Fruit fly (Drosophila melanogaster) whole organism, embryonic: ENCODE measurements around the gene ihog.

ENCODE experiments used
- CG10209 ChIP-seq: fragments of 200-800 bp; sonication (Bioruptor generic); optimal IDR thresholded peaks from 3 replicates; lab custom pipeline; 2017; ENCODE audit warnings: missing biosample characterization, mild to moderate bottlenecking, missing genetic modification characterization, missing genetic modification reagents
- CG10267 ChIP-seq: fragments of 200-800 bp; sonication (Bioruptor generic); optimal IDR thresholded peaks from 2 replicates; lab custom pipeline; 2018; ENCODE audit warnings: missing biosample characterization, mild to moderate bottlenecking, missing genetic modification characterization, moderate library complexity
- CG10654 ChIP-seq: fragments of 200-800 bp; sonication (Bioruptor generic); optimal IDR thresholded peaks from 2 replicates; lab custom pipeline; 2016; ENCODE audit warnings: missing biosample characterization, missing genetic modification characterization
- CG10979 ChIP-seq: fragments of 200-800 bp; sonication (Bioruptor generic); optimal IDR thresholded peaks from 2 replicates; lab custom pipeline; 2018; ENCODE audit warnings: missing biosample characterization, mild to moderate bottlenecking, missing genetic modification characterization, moderate library complexity
- CG11695 ChIP-seq: fragments of 200-800 bp; sonication (Bioruptor generic); IDR thresholded peaks from 3 replicates; pipeline ENCODE4 v1.3.6; 2022; ENCODE audit warnings: missing biosample characterization, missing genetic modification characterization
- CG12391 ChIP-seq: fragments of 200-800 bp; sonication (Bioruptor generic); optimal IDR thresholded peaks from 3 replicates; lab custom pipeline; 2018; ENCODE audit warnings: missing biosample characterization, mild to moderate bottlenecking, missing genetic modification characterization, moderate library complexity
- CG13123 ChIP-seq: fragments of 200-800 bp; sonication (Bioruptor generic); optimal IDR thresholded peaks from 2 replicates; lab custom pipeline; 2016; ENCODE audit warnings: missing biosample characterization, missing genetic modification characterization
- CG14050 ChIP-seq: fragments of 200-800 bp; sonication (Bioruptor generic); IDR thresholded peaks from 3 replicates; pipeline ENCODE4 v1.3.6; 2022; ENCODE audit warnings: missing biosample characterization, missing genetic modification characterization
- CG14667 ChIP-seq: fragments of 200-800 bp; sonication (Bioruptor generic); IDR thresholded peaks from 2 replicates; pipeline ENCODE4 v1.3.6; 2022; ENCODE audit warnings: missing biosample characterization, missing genetic modification characterization
- CG15269 ChIP-seq: fragments of 200-800 bp; sonication (Bioruptor generic); optimal IDR thresholded peaks from 2 replicates; lab custom pipeline; 2018; ENCODE audit warnings: missing biosample characterization, mild to moderate bottlenecking, missing genetic modification characterization, moderate library complexity
- CG3163 ChIP-seq: fragments of 200-800 bp; sonication (Bioruptor generic); optimal IDR thresholded peaks from 3 replicates; lab custom pipeline; 2016; ENCODE audit warnings: missing biosample characterization, missing genetic modification characterization
- CG4360 ChIP-seq: fragments of 200-800 bp; sonication (Bioruptor generic); IDR thresholded peaks from 2 replicates; pipeline ENCODE4 v1.3.6; 2022; ENCODE audit warnings: missing biosample characterization, missing genetic modification characterization
- CG4707 ChIP-seq: fragments of 200-800 bp; sonication (Bioruptor generic); optimal IDR thresholded peaks from 2 replicates; lab custom pipeline; 2018; ENCODE audit warnings: missing biosample characterization, mild to moderate bottlenecking, missing genetic modification characterization, moderate library complexity
- CG5245 ChIP-seq: fragments of 200-800 bp; sonication (Bioruptor generic); optimal IDR thresholded peaks from 3 replicates; lab custom pipeline; 2016; ENCODE audit warnings: missing biosample characterization, missing genetic modification characterization
- CG6654 ChIP-seq: fragments of 200-800 bp; sonication (Bioruptor generic); optimal IDR thresholded peaks from 2 replicates; lab custom pipeline; 2017; ENCODE audit warnings: missing biosample characterization, mild to moderate bottlenecking, missing genetic modification characterization
- CG7786 ChIP-seq: fragments of 200-800 bp; sonication (Bioruptor generic); optimal IDR thresholded peaks from 2 replicates; lab custom pipeline; 2016; ENCODE audit warnings: missing biosample characterization, missing genetic modification characterization
- CG8281 ChIP-seq: fragments of 200-800 bp; sonication (Bioruptor generic); optimal IDR thresholded peaks from 2 replicates; lab custom pipeline; 2018; ENCODE audit warnings: missing biosample characterization, mild to moderate bottlenecking, missing genetic modification characterization, moderate library complexity
- CG8290 ChIP-seq, 3 experiments: fragments of 200-800 bp; sonication (Bioruptor generic); optimal IDR thresholded peaks; 2 replicates each; lab custom pipeline; 2016 to 2019; ENCODE audit warnings: missing biosample characterization in 3 of 3, missing genetic modification characterization in 3 of 3, mild to moderate bottlenecking in 2 of 3, moderate library complexity in 1 of 3
- CG8388 ChIP-seq: fragments of 200-800 bp; sonication (Bioruptor generic); optimal IDR thresholded peaks from 2 replicates; lab custom pipeline; 2019; ENCODE audit warnings: missing biosample characterization, mild to moderate bottlenecking, missing genetic modification characterization, moderate library complexity
- CG8478 ChIP-seq: fragments of >200 bp; optimal IDR thresholded peaks from 2 replicates; lab custom pipeline; 2018
- CG8944 ChIP-seq: fragments of 200-800 bp; sonication (Bioruptor generic); optimal IDR thresholded peaks from 3 replicates; lab custom pipeline; 2016; ENCODE audit warnings: missing biosample characterization, missing genetic modification characterization
- CG9876 ChIP-seq: fragments of 200-800 bp; sonication (Bioruptor generic); optimal IDR thresholded peaks from 2 replicates; lab custom pipeline; 2016; ENCODE audit warnings: missing biosample characterization, missing genetic modification characterization
- CkIIα-i1 ChIP-seq: fragments of 200-800 bp; sonication (Bioruptor generic); IDR thresholded peaks from 2 replicates; pipeline ENCODE4 v1.3.6; 2022; ENCODE audit warnings: missing biosample characterization, missing genetic modification characterization
- D19B ChIP-seq: fragments of 200-800 bp; sonication (Bioruptor generic); optimal IDR thresholded peaks from 2 replicates; lab custom pipeline; 2017; ENCODE audit warnings: missing biosample characterization, mild to moderate bottlenecking, missing genetic modification characterization
- Ets65A ChIP-seq: fragments of 200-800 bp; sonication (Bioruptor generic); peaks from one replicate; lab custom pipeline; 2016; ENCODE audit warnings: missing biosample characterization, missing genetic modification characterization
- Hr51 ChIP-seq, 2 experiments: fragments of 200-800 bp; sonication (Bioruptor generic); optimal IDR thresholded peaks; 2 replicates in 1 of 2; 3 replicates in 1 of 2; lab custom pipeline; 2016 to 2018; ENCODE audit warnings: missing biosample characterization in 2 of 2, missing genetic modification characterization in 2 of 2, mild to moderate bottlenecking in 1 of 2, moderate library complexity in 1 of 2
- Med ChIP-seq: fragments of 200-800 bp; sonication (Bioruptor generic); peaks from one replicate; lab custom pipeline; 2016; ENCODE audit warnings: missing biosample characterization, missing genetic modification characterization, mild to moderate bottlenecking, inconsistent platforms, moderate library complexity
- Meics ChIP-seq: fragments of 200-800 bp; sonication (Bioruptor generic); optimal IDR thresholded peaks from 2 replicates; lab custom pipeline; 2017; ENCODE audit warnings: missing biosample characterization, mild to moderate bottlenecking, missing genetic modification characterization
- Sry-δ ChIP-seq: fragments of 200-800 bp; sonication (Bioruptor generic); optimal IDR thresholded peaks from 2 replicates; lab custom pipeline; 2016; ENCODE audit warnings: missing biosample characterization, missing genetic modification characterization
- ato ChIP-seq: fragments of 200-800 bp; sonication (Bioruptor generic); IDR thresholded peaks from 2 replicates; pipeline ENCODE4 v1.3.6; 2022; ENCODE audit warnings: missing biosample characterization, missing genetic modification characterization; ENCODE audit not compliant: partially characterized antibody
- bbx ChIP-seq: fragments of 200-800 bp; sonication (Bioruptor generic); IDR thresholded peaks from 2 replicates; pipeline ENCODE4 v1.3.6; 2022; ENCODE audit warnings: missing biosample characterization, missing genetic modification characterization; ENCODE audit not compliant: partially characterized antibody
- bigmax ChIP-seq: fragments of 200-800 bp; sonication (Bioruptor generic); optimal IDR thresholded peaks from 2 replicates; lab custom pipeline; 2018; ENCODE audit warnings: missing biosample characterization, mild to moderate bottlenecking, missing genetic modification characterization
- bowl ChIP-seq: fragments of 200-800 bp; sonication (Bioruptor generic); IDR thresholded peaks from 2 replicates; pipeline ENCODE4 v1.3.6; 2022; ENCODE audit warnings: missing biosample characterization, missing genetic modification characterization
- br ChIP-seq: fragments of >200 bp; optimal IDR thresholded peaks from 2 replicates; lab custom pipeline; 2017
- crp ChIP-seq, 2 experiments: fragments of 200-800 bp; sonication (Bioruptor generic); optimal IDR thresholded peaks; 2 replicates in 1 of 2; 3 replicates in 1 of 2; lab custom pipeline; 2017; ENCODE audit warnings: missing biosample characterization in 2 of 2, missing genetic modification characterization in 2 of 2, mild to moderate bottlenecking in 1 of 2, moderate library complexity in 1 of 2
- dimm ChIP-seq: fragments of 200-800 bp; sonication (Bioruptor generic); IDR thresholded peaks from 2 replicates; pipeline ENCODE4 v1.3.6; 2022; ENCODE audit warnings: missing biosample characterization, missing genetic modification characterization
- dpn ChIP-seq, 2 experiments: fragments of 200-800 bp; sonication (Bioruptor generic); optimal IDR thresholded peaks; 3 replicates each; lab custom pipeline; 2016; ENCODE audit warnings: missing biosample characterization in 2 of 2, missing genetic modification characterization in 2 of 2
- eyg ChIP-seq: fragments of 200-800 bp; sonication (Bioruptor generic); optimal IDR thresholded peaks from 3 replicates; lab custom pipeline; 2016; ENCODE audit warnings: missing biosample characterization, missing genetic modification characterization
- h ChIP-seq: fragments of >200 bp; optimal IDR thresholded peaks from 2 replicates; lab custom pipeline; 2017
- hb ChIP-seq: fragments of 200-800 bp; sonication (Bioruptor generic); IDR thresholded peaks from 3 replicates; pipeline ENCODE4 v1.3.6; 2022; ENCODE audit warnings: missing biosample characterization, missing genetic modification characterization; ENCODE audit not compliant: partially characterized antibody
- hkb ChIP-seq, 2 experiments: fragments of 200-800 bp in 1 of 2; fragments of >200 bp in 1 of 2; sonication (Bioruptor generic) in 1 of 2; IDR thresholded peaks in 1 of 2; optimal IDR thresholded peaks in 1 of 2; 2 replicates each; pipeline versions ENCODE4 v1.3.6 to Lab custom; 2017 to 2022; ENCODE audit warnings: missing biosample characterization in 1 of 2, missing genetic modification characterization in 1 of 2
- klu ChIP-seq: fragments of 200-800 bp; sonication (Bioruptor generic); IDR thresholded peaks from 2 replicates; pipeline ENCODE4 v1.3.6; 2022; ENCODE audit warnings: missing biosample characterization, missing genetic modification characterization
- lola ChIP-seq, 3 experiments: fragments of >200 bp in 2 of 3; fragments of 200-800 bp in 1 of 3; sonication (Bioruptor generic) in 1 of 3; optimal IDR thresholded peaks; 2 replicates each; lab custom pipeline; 2017 to 2019; ENCODE audit warnings: missing biosample characterization in 3 of 3, missing genetic modification characterization in 3 of 3, mild to moderate bottlenecking in 1 of 3, moderate library complexity in 1 of 3
- pb ChIP-seq: fragments of 200-800 bp; sonication (Bioruptor generic); optimal IDR thresholded peaks from 3 replicates; lab custom pipeline; 2016; ENCODE audit warnings: missing biosample characterization, missing genetic modification characterization
- pros ChIP-seq: fragments of 200-800 bp; sonication (Bioruptor generic); optimal IDR thresholded peaks from 3 replicates; lab custom pipeline; 2019; ENCODE audit warnings: missing biosample characterization, mild to moderate bottlenecking, missing genetic modification characterization, moderate library complexity
- repo ChIP-seq: fragments of 200-800 bp; sonication (Bioruptor generic); optimal IDR thresholded peaks from 2 replicates; lab custom pipeline; 2016; ENCODE audit warnings: missing biosample characterization, missing genetic modification characterization
- slbo ChIP-seq: fragments of 200-800 bp; sonication (Bioruptor generic); IDR thresholded peaks from 2 replicates; pipeline ENCODE4 v1.3.6; 2022; ENCODE audit warnings: missing biosample characterization, missing genetic modification characterization
- tin ChIP-seq: fragments of 200-800 bp; sonication (Bioruptor generic); optimal IDR thresholded peaks from 3 replicates; lab custom pipeline; 2016; ENCODE audit warnings: missing biosample characterization, missing genetic modification characterization
- trem ChIP-seq: fragments of 200-800 bp; optimal IDR thresholded peaks from 3 replicates; lab custom pipeline; 2019; ENCODE audit warnings: missing biosample characterization, mild to moderate bottlenecking, missing genetic modification characterization, moderate library complexity

ihog gene

dm6 chr2L:6968013-6968517 lies 19.5 kb upstream of the ihog start (continued):
- TF ChIP-seq repo (GFP tag; lab: Kevin White, UChicago), result peak; percentile 23
- TF ChIP-seq CG10267 (tag; lab: Kevin White, UChicago), result peak; percentile 26
- TF ChIP-seq CG12391 (tag; lab: Kevin White, UChicago), result peak; percentile 50
- TF ChIP-seq CG14050 (GFP tag; lab: Robert Waterston, UW), result peak; percentile 24; the same call in 2 of the 3 replicates
- TF ChIP-seq hkb (optimal IDR thresholded peaks at IDR 0.05; lab: Kevin White, UChicago), result no peak
- TF ChIP-seq hkb (GFP tag; IDR thresholded peaks at IDR 0.05; lab: Robert Waterston, UW), result peak; percentile 73
- TF ChIP-seq Hr51 (GFP tag; optimal IDR thresholded peaks at IDR 0.05; lab: Kevin White, UChicago), result peak in 1 of 2 experiments; percentile 36
- TF ChIP-seq CG8944, result peak; percentile 42
- TF ChIP-seq hb (GFP tag; lab: Robert Waterston, UW), result peak; percentile 25; the same call in 2 of the 3 replicates
- peak in 1 of 3 experiments; percentile 41 for TF ChIP-seq lola (GFP tag; optimal IDR thresholded peaks at IDR 0.05; lab: Kevin White, UChicago)
- peak; percentile 16 for TF ChIP-seq CG4707 (GFP tag; lab: Kevin White, UChicago)
- no peak for TF ChIP-seq CG6654 (GFP tag; lab: Kevin White, UChicago)
- TF ChIP-seq h (lab: Kevin White, UChicago), result no peak
- TF ChIP-seq bowl (GFP tag; lab: Robert Waterston, UW), result peak; percentile 21; the same call in 1 of the 2 replicates
- TF ChIP-seq CG10979, result peak; percentile 53
- peak; percentile 54 for TF ChIP-seq slbo (GFP tag; lab: Robert Waterston, UW)
- no peak for TF ChIP-seq dimm
- TF ChIP-seq CG11695 (GFP tag; lab: Robert Waterston, UW), result peak; percentile 53; the same call in 1 of the 3 replicates
- peak; percentile 41 for TF ChIP-seq CG15269
- TF ChIP-seq CG7786 (GFP tag; lab: Kevin White, UChicago), result peak; percentile 28
- no peak for TF ChIP-seq pros (GFP tag; lab: Kevin White, UChicago)
- peak; percentile 99 for TF ChIP-seq D19B (GFP tag; lab: Kevin White, UChicago)
- TF ChIP-seq CG8281, result no peak
- peak in 1 of 2 experiments; percentile 34 for TF ChIP-seq crp (GFP tag; optimal IDR thresholded peaks at IDR 0.05; lab: Kevin White, UChicago)
- TF ChIP-seq eyg (GFP tag; lab: Kevin White, UChicago), result peak; percentile 13
- no peak for TF ChIP-seq CkIIα-i1 (GFP tag; lab: Robert Waterston, UW)
- TF ChIP-seq pb (GFP tag; lab: Kevin White, UChicago), result peak; percentile 37
- peak; percentile 14 for TF ChIP-seq CG3163 (GFP tag; lab: Kevin White, UChicago)
- TF ChIP-seq klu (GFP tag; lab: Robert Waterston, UW), result no peak
- peak; percentile 36 for TF ChIP-seq CG10654 (GFP tag; lab: Kevin White, UChicago)
- TF ChIP-seq bigmax (GFP tag; lab: Kevin White, UChicago), result peak; percentile 9
- TF ChIP-seq Ets65A (GFP tag; lab: Kevin White, UChicago), result peak; percentile 89
- no peak for TF ChIP-seq br (lab: Kevin White, UChicago)
- TF ChIP-seq Sry-δ (GFP tag; lab: Kevin White, UChicago), result peak; percentile 68
- TF ChIP-seq CG5245 (GFP tag; lab: Kevin White, UChicago), result peak; percentile 26
- no peak for TF ChIP-seq CG9876
- TF ChIP-seq CG8478 (lab: Kevin White, UChicago), result no peak
- TF ChIP-seq Med (GFP tag; lab: Kevin White, UChicago), result peak; percentile 95
- TF ChIP-seq CG4360, result no peak
- TF ChIP-seq CG13123 (GFP tag; lab: Kevin White, UChicago), result peak; percentile 27
- peak; percentile 81; the same call in 1 of the 2 replicates for TF ChIP-seq bbx (GFP tag; lab: Robert Waterston, UW)
- peak; percentile 31 for TF ChIP-seq CG8388
- peak; percentile 27 for TF ChIP-seq CG10209 (GFP tag; lab: Kevin White, UChicago)
- peak; percentile 5 for TF ChIP-seq CG8290 (GFP tag; optimal IDR thresholded peaks at IDR 0.05; lab: Kevin White, UChicago)
- no peak for TF ChIP-seq CG8290 (tag; optimal IDR thresholded peaks at IDR 0.05; lab: Kevin White, UChicago)
- TF ChIP-seq trem, result peak; percentile 29
- TF ChIP-seq Meics (GFP tag; lab: Kevin White, UChicago), result peak; percentile 45
- TF ChIP-seq dpn (GFP tag; optimal IDR thresholded peaks at IDR 0.05; lab: Kevin White, UChicago), result peak; percentile 48 to 64
- peak; percentile 55 for TF ChIP-seq ato
- TF ChIP-seq tin (GFP tag; lab: Kevin White, UChicago), result peak; percentile 38
- TF ChIP-seq CG14667, result no peak
